Fruit fly (Drosophila melanogaster) whole organism, embryonic: ENCODE data around the gene Rh2.

Experiments
- Abd-B ChIP-seq: fragments of 200-800 bp; sonication (Bioruptor generic); optimal IDR thresholded peaks from 2 replicates; lab custom pipeline; 2018; ENCODE audit warnings: missing biosample characterization, mild to moderate bottlenecking, missing genetic modification characterization, moderate library complexity
- Ada2b ChIP-seq: fragments of 200-800 bp; sonication (Bioruptor generic); IDR thresholded peaks from 2 replicates; pipeline ENCODE4 v1.3.6; 2022; ENCODE audit warnings: missing biosample characterization, missing genetic modification characterization
- Awh ChIP-seq: fragments of 200-800 bp; sonication (Bioruptor generic); IDR thresholded peaks from 2 replicates; pipeline ENCODE4, ENCODE4 v1.3.6; 2022; ENCODE audit warnings: missing biosample characterization, missing genetic modification characterization
- CG1024 ChIP-seq: fragments of 200-800 bp; sonication (Bioruptor generic); IDR thresholded peaks from 2 replicates; pipeline ENCODE4 v1.3.6; 2022; ENCODE audit warnings: missing biosample characterization, missing genetic modification characterization
- CG10979 ChIP-seq: fragments of 200-800 bp; sonication (Bioruptor generic); optimal IDR thresholded peaks from 2 replicates; lab custom pipeline; 2018; ENCODE audit warnings: missing biosample characterization, mild to moderate bottlenecking, missing genetic modification characterization, moderate library complexity
- CG12071 ChIP-seq: fragments of 200-800 bp; sonication (Bioruptor generic); optimal IDR thresholded peaks from 3 replicates; lab custom pipeline; 2018; ENCODE audit warnings: missing biosample characterization, mild to moderate bottlenecking, missing genetic modification characterization
- CG12391 ChIP-seq: fragments of 200-800 bp; sonication (Bioruptor generic); optimal IDR thresholded peaks from 3 replicates; lab custom pipeline; 2018; ENCODE audit warnings: missing biosample characterization, mild to moderate bottlenecking, missing genetic modification characterization, moderate library complexity
- CG12942 ChIP-seq: fragments of 200-800 bp; sonication (Bioruptor generic); optimal IDR thresholded peaks from 3 replicates; lab custom pipeline; 2016; ENCODE audit warnings: missing biosample characterization, missing genetic modification characterization
- CG14667 ChIP-seq: fragments of 200-800 bp; sonication (Bioruptor generic); IDR thresholded peaks from 2 replicates; pipeline ENCODE4 v1.3.6; 2022; ENCODE audit warnings: missing biosample characterization, missing genetic modification characterization
- CG14860 ChIP-seq: fragments of 200-800 bp; sonication (Bioruptor generic); IDR thresholded peaks from 3 replicates; pipeline ENCODE4 v1.3.6; 2022; ENCODE audit warnings: missing biosample characterization, missing genetic modification characterization; ENCODE audit not compliant: partially characterized antibody
- CG1529 ChIP-seq: fragments of 200-800 bp; sonication (Bioruptor generic); optimal IDR thresholded peaks from 3 replicates; lab custom pipeline; 2018; ENCODE audit warnings: missing biosample characterization, missing genetic modification characterization
- CG18764 ChIP-seq: fragments of 200-800 bp; sonication (Bioruptor generic); optimal IDR thresholded peaks from 3 replicates; lab custom pipeline; 2016; ENCODE audit warnings: missing biosample characterization, missing genetic modification characterization
- CG4360 ChIP-seq: fragments of 200-800 bp; sonication (Bioruptor generic); IDR thresholded peaks from 2 replicates; pipeline ENCODE4 v1.3.6; 2022; ENCODE audit warnings: missing biosample characterization, missing genetic modification characterization
- CG6854 ChIP-seq: fragments of 200-800 bp; sonication (Bioruptor generic); optimal IDR thresholded peaks from 3 replicates; lab custom pipeline; 2017; ENCODE audit warnings: missing biosample characterization, mild to moderate bottlenecking, missing genetic modification characterization
- CG7372 ChIP-seq: fragments of 200-800 bp; sonication (Bioruptor generic); IDR thresholded peaks from 2 replicates; pipeline ENCODE4 v1.3.6; 2022; ENCODE audit warnings: missing biosample characterization, missing genetic modification characterization
- CG7745 ChIP-seq: fragments of 200-800 bp; sonication (Bioruptor generic); optimal IDR thresholded peaks from 2 replicates; lab custom pipeline; 2018; ENCODE audit warnings: missing biosample characterization, mild to moderate bottlenecking, missing genetic modification characterization, moderate library complexity
- CG8924 ChIP-seq: fragments of 200-800 bp; optimal IDR thresholded peaks from 3 replicates; lab custom pipeline; 2019; ENCODE audit warnings: missing biosample characterization, mild to moderate bottlenecking, missing genetic modification characterization, moderate library complexity
- CG9609 ChIP-seq: fragments of 200-800 bp; sonication (Bioruptor generic); optimal IDR thresholded peaks from 3 replicates; lab custom pipeline; 2016; ENCODE audit warnings: missing biosample characterization, missing genetic modification characterization
- CTCF ChIP-seq: fragments of 200-800 bp; sonication (Bioruptor generic); optimal IDR thresholded peaks from 2 replicates; lab custom pipeline; 2017; ENCODE audit warnings: missing biosample characterization, mild to moderate bottlenecking, missing genetic modification characterization, moderate library complexity
- Dip3 ChIP-seq: fragments of 200-800 bp; sonication (Bioruptor generic); optimal IDR thresholded peaks from 3 replicates; lab custom pipeline; 2016; ENCODE audit warnings: missing biosample characterization, missing genetic modification characterization
- Doc2 ChIP-seq: fragments of 200-800 bp; sonication (Bioruptor generic); IDR thresholded peaks from 2 replicates; pipeline ENCODE4 v1.3.6; 2022; ENCODE audit warnings: missing biosample characterization, missing genetic modification characterization
- ERR ChIP-seq: fragments of 200-800 bp; sonication (Bioruptor generic); optimal IDR thresholded peaks from 2 replicates; lab custom pipeline; 2016; ENCODE audit warnings: missing biosample characterization, missing genetic modification characterization
- Fer2 ChIP-seq: fragments of 200-800 bp; sonication (Bioruptor generic); optimal IDR thresholded peaks from 2 replicates; lab custom pipeline; 2018; ENCODE audit warnings: missing biosample characterization, mild to moderate bottlenecking, missing genetic modification characterization, moderate library complexity
- Gsc ChIP-seq: fragments of 200-800 bp; sonication (Bioruptor generic); IDR thresholded peaks from 2 replicates; pipeline ENCODE4 v1.3.6; 2022; ENCODE audit warnings: missing biosample characterization, missing genetic modification characterization
- HLH3B ChIP-seq: fragments of 200-800 bp; sonication (Bioruptor generic); IDR thresholded peaks from 2 replicates; pipeline ENCODE4 v1.3.6; 2022; ENCODE audit warnings: missing biosample characterization, missing genetic modification characterization
- HLHmδ ChIP-seq: fragments of 200-800 bp; sonication (Bioruptor generic); optimal IDR thresholded peaks from 2 replicates; lab custom pipeline; 2018; ENCODE audit warnings: missing biosample characterization, mild to moderate bottlenecking, missing genetic modification characterization, moderate library complexity
- Hey ChIP-seq: fragments of 200-800 bp; sonication (Bioruptor generic); optimal IDR thresholded peaks from 3 replicates; lab custom pipeline; 2018; ENCODE audit warnings: missing biosample characterization, mild to moderate bottlenecking, missing genetic modification characterization
- Hr3 ChIP-seq: fragments of 200-800 bp; sonication (Bioruptor generic); optimal IDR thresholded peaks from 3 replicates; lab custom pipeline; 2016; ENCODE audit warnings: missing biosample characterization, missing genetic modification characterization
- Hr78 ChIP-seq, 2 experiments: fragments of 200-800 bp in 1 of 2; fragments of >200 bp in 1 of 2; sonication (Bioruptor generic) in 1 of 2; optimal IDR thresholded peaks; 2 replicates each; lab custom pipeline; 2017 to 2019; ENCODE audit warnings: missing biosample characterization in 2 of 2, missing genetic modification characterization in 2 of 2, mild to moderate bottlenecking in 1 of 2, moderate library complexity in 1 of 2
- Pdp1 ChIP-seq, 2 experiments: fragments of 200-800 bp; sonication (Bioruptor generic); optimal IDR thresholded peaks; 3 replicates each; lab custom pipeline; 2016; ENCODE audit warnings: missing biosample characterization in 2 of 2, missing genetic modification characterization in 2 of 2, mild to moderate bottlenecking in 1 of 2, moderate library complexity in 1 of 2
- Ravus ChIP-seq: fragments of 200-800 bp; sonication (Bioruptor generic); IDR thresholded peaks from 2 replicates; pipeline ENCODE4 v1.3.6; 2022; ENCODE audit warnings: missing biosample characterization, missing genetic modification characterization
- ab ChIP-seq: fragments of 200-800 bp; sonication (Bioruptor generic); optimal IDR thresholded peaks from 2 replicates; lab custom pipeline; 2016; ENCODE audit warnings: missing biosample characterization, missing genetic modification characterization
- ato ChIP-seq: fragments of 200-800 bp; sonication (Bioruptor generic); IDR thresholded peaks from 2 replicates; pipeline ENCODE4 v1.3.6; 2022; ENCODE audit warnings: missing biosample characterization, missing genetic modification characterization; ENCODE audit not compliant: partially characterized antibody
- crc ChIP-seq: fragments of 200-800 bp; sonication (Bioruptor generic); optimal IDR thresholded peaks from 2 replicates; lab custom pipeline; 2016; ENCODE audit warnings: missing biosample characterization, missing genetic modification characterization
- crol ChIP-seq: fragments of 200-800 bp; sonication (Bioruptor generic); IDR thresholded peaks from 2 replicates; pipeline ENCODE4 v1.3.6; 2022; ENCODE audit warnings: missing biosample characterization, missing genetic modification characterization
- danr ChIP-seq: fragments of 200-800 bp; sonication (Bioruptor generic); IDR thresholded peaks from 2 replicates; pipeline ENCODE4 v1.3.6; 2022; ENCODE audit warnings: missing biosample characterization, missing genetic modification characterization
- disco-r ChIP-seq: fragments of 200-800 bp; sonication (Bioruptor generic); optimal IDR thresholded peaks from 2 replicates; lab custom pipeline; 2016; ENCODE audit warnings: missing biosample characterization, missing genetic modification characterization
- dmrt99B ChIP-seq: fragments of 200-800 bp; sonication (Bioruptor generic); optimal IDR thresholded peaks from 2 replicates; lab custom pipeline; 2018; ENCODE audit warnings: missing biosample characterization, mild to moderate bottlenecking, missing genetic modification characterization, moderate library complexity
- ems ChIP-seq: fragments of 200-800 bp; sonication (Bioruptor generic); optimal IDR thresholded peaks from 3 replicates; lab custom pipeline; 2016; ENCODE audit warnings: missing biosample characterization, missing genetic modification characterization
- eyg ChIP-seq: fragments of 200-800 bp; sonication (Bioruptor generic); optimal IDR thresholded peaks from 3 replicates; lab custom pipeline; 2016; ENCODE audit warnings: missing biosample characterization, missing genetic modification characterization
- fd102C ChIP-seq: fragments of 200-800 bp; sonication (Bioruptor generic); optimal IDR thresholded peaks from 2 replicates; lab custom pipeline; 2018; ENCODE audit warnings: missing biosample characterization, mild to moderate bottlenecking, missing genetic modification characterization, moderate library complexity
- grn ChIP-seq: fragments of 200-800 bp; sonication (Bioruptor generic); optimal IDR thresholded peaks from 3 replicates; lab custom pipeline; 2017; ENCODE audit warnings: missing biosample characterization, missing genetic modification characterization
- insv ChIP-seq, 2 experiments: fragments of 200-800 bp; sonication (Bioruptor generic); optimal IDR thresholded peaks; 3 replicates each; lab custom pipeline; 2016 to 2018; ENCODE audit warnings: missing biosample characterization in 2 of 2, missing genetic modification characterization in 2 of 2
- mld ChIP-seq: fragments of 200-800 bp; sonication (Bioruptor generic); IDR thresholded peaks from 3 replicates; pipeline ENCODE4 v1.3.6; 2022; ENCODE audit warnings: missing biosample characterization, missing genetic modification characterization; ENCODE audit not compliant: partially characterized antibody
- schlank ChIP-seq: fragments of 200-800 bp; sonication (Bioruptor generic); optimal IDR thresholded peaks from 2 replicates; lab custom pipeline; 2018; ENCODE audit warnings: missing biosample characterization, mild to moderate bottlenecking, missing genetic modification characterization
- so ChIP-seq: fragments of 200-800 bp; sonication (Bioruptor generic); IDR thresholded peaks from 3 replicates; pipeline ENCODE4 v1.3.6; 2022; ENCODE audit warnings: missing biosample characterization, missing genetic modification characterization
- sqz ChIP-seq: fragments of 200-800 bp; sonication (Bioruptor generic); optimal IDR thresholded peaks from 3 replicates; lab custom pipeline; 2018; ENCODE audit warnings: missing biosample characterization, mild to moderate bottlenecking, missing genetic modification characterization
- ssp ChIP-seq: fragments of 200-800 bp; sonication (Bioruptor generic); IDR thresholded peaks from 2 replicates; pipeline ENCODE4 v1.3.6; 2022; ENCODE audit warnings: missing biosample characterization, missing genetic modification characterization
- sug ChIP-seq: fragments of 200-800 bp; optimal IDR thresholded peaks from 2 replicates; lab custom pipeline; 2019; ENCODE audit warnings: missing biosample characterization, mild to moderate bottlenecking, missing genetic modification characterization, moderate library complexity
- vfl ChIP-seq: fragments of 200-800 bp; sonication (Bioruptor generic); optimal IDR thresholded peaks from 2 replicates; lab custom pipeline; 2016; ENCODE audit warnings: missing biosample characterization, missing genetic modification characterization
- z ChIP-seq: fragments of 200-800 bp; sonication (Bioruptor generic); IDR thresholded peaks from 3 replicates; pipeline ENCODE4 v1.3.6; 2022; ENCODE audit warnings: missing biosample characterization, missing genetic modification characterization
- zen ChIP-seq: fragments of 200-800 bp; sonication (Bioruptor generic); optimal IDR thresholded peaks from 3 replicates; lab custom pipeline; 2018; ENCODE audit warnings: missing biosample characterization, mild to moderate bottlenecking, missing genetic modification characterization, moderate library complexity
- zf30C ChIP-seq: fragments of 200-800 bp; sonication (Bioruptor generic); optimal IDR thresholded peaks from 3 replicates; lab custom pipeline; 2018; ENCODE audit warnings: missing biosample characterization, mild to moderate bottlenecking, missing genetic modification characterization

Rh2 gene

dm6 chr3R:18895227-18895626, 4.0 kb upstream of the Rh2 start (continued):
- TF ChIP-seq Hr78 (GFP tag; optimal IDR thresholded peaks at IDR 0.05; lab: Kevin White, UChicago) (no peak), CTCF (GFP tag; lab: Kevin White, UChicago) (no peak), Doc2 (GFP tag; lab: Robert Waterston, UW) (no peak), insv (GFP tag; optimal IDR thresholded peaks at IDR 0.05; lab: Kevin White, UChicago) (no peak), CG7745 (tag; lab: Kevin White, UChicago) (no peak), grn (GFP tag; lab: Kevin White, UChicago) (no peak), fd102C (GFP tag; lab: Kevin White, UChicago) (no peak), so (no peak), ssp (GFP tag; lab: Robert Waterston, UW) (no peak; the same call in 1 of the 2 replicates), dmrt99B (tag; lab: Kevin White, UChicago) (no peak), CG6854 (no peak), CG8924 (peak; percentile 37), vfl (GFP tag; lab: Kevin White, UChicago) (no peak), CG12942 (GFP tag; lab: Kevin White, UChicago) (no peak), Ravus (GFP tag; lab: Robert Waterston, UW) (peak; percentile 52), Hr3 (GFP tag; lab: Kevin White, UChicago) (no peak), ems (GFP tag; lab: Kevin White, UChicago) (no peak), CG4360 (GFP tag; lab: Robert Waterston, UW) (no peak), Dip3 (GFP tag; lab: Kevin White, UChicago) (no peak), Awh (GFP tag; lab: Robert Waterston, UW) (no peak), sqz (no peak), CG12391 (tag; lab: Kevin White, UChicago) (no peak), Gsc (no peak), crol (GFP tag; lab: Robert Waterston, UW) (no peak), CG1024 (GFP tag; lab: Robert Waterston, UW) (no peak), zf30C (no peak), Abd-B (GFP tag; lab: Kevin White, UChicago) (no peak), CG9609 (no peak), crc (GFP tag; lab: Kevin White, UChicago) (no peak), Pdp1 (GFP tag; optimal IDR thresholded peaks at IDR 0.05; lab: Kevin White, UChicago) (no peak), sug (tag; lab: Kevin White, UChicago) (no peak), ERR (GFP tag; lab: Kevin White, UChicago) (no peak), CG1529 (GFP tag; lab: Kevin White, UChicago) (no peak), HLHmδ (GFP tag; lab: Kevin White, UChicago) (no peak), CG12071 (GFP tag; lab: Kevin White, UChicago) (no peak), CG14667 (GFP tag; lab: Robert Waterston, UW) (peak; percentile 77), disco-r (GFP tag; lab: Kevin White, UChicago) (no peak), eyg (GFP tag; lab: Kevin White, UChicago) (no peak), ato (GFP tag; lab: Robert Waterston, UW) (no peak), danr (GFP tag; lab: Robert Waterston, UW) (peak; percentile 74), Fer2 (tag; lab: Kevin White, UChicago) (no peak), Ada2b (GFP tag; lab: Robert Waterston, UW) (no peak; the same call in 1 of the 2 replicates), CG18764 (GFP tag; lab: Kevin White, UChicago) (no peak), HLH3B (GFP tag; lab: Robert Waterston, UW) (peak; percentile 71), zen (no peak), CG14860 (no peak), Hey (tag; lab: Kevin White, UChicago) (no peak), ab (GFP tag; lab: Kevin White, UChicago) (no peak), z (GFP tag; lab: Robert Waterston, UW) (no peak), mld (no peak), CG10979 (tag; lab: Kevin White, UChicago) (no peak), schlank (tag; lab: Kevin White, UChicago) (no peak), CG7372 (GFP tag; lab: Robert Waterston, UW) (peak; percentile 67)
